Fruit fly (Drosophila melanogaster): ENCODE data around the gene ss.

ss gene

DNA sequence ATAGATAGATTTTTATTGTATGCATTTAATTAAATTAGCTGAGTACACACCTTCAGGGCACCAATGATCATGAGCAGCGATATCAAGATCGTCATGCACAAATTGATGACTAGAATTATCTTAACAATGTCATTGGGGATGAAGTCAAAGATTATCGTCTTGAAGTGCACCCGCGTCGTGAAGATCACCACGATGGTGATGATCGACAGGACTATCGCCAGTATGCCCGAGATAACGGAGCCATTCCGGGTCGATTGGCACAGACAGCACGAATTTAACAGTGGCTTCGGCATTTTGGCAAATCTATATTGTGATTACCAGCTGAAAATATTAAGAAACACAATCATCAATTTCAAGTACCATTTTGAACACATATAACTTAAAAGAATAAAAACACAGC is 51.5 kb downstream of the ss start:
- no peak for TF ChIP-seq insv (optimal IDR thresholded peaks at IDR 0.05)
- TF ChIP-seq Sin3A (optimal IDR thresholded peaks at IDR 0.05): no peak
- TF ChIP-seq h (optimal IDR thresholded peaks at IDR 0.05): no peak
- TF ChIP-seq ttk (optimal IDR thresholded peaks at IDR 0.05): no peak
- no peak for TF ChIP-seq psq (optimal IDR thresholded peaks at IDR 0.05)

- TF ChIP-seq h (optimal IDR thresholded peaks at IDR 0.05) (no peak), ttk (optimal IDR thresholded peaks at IDR 0.05) (no peak), Myc (optimal IDR thresholded peaks at IDR 0.05) (no peak), insv (optimal IDR thresholded peaks at IDR 0.05) (no peak), Sin3A (optimal IDR thresholded peaks at IDR 0.05) (no peak)
Observed at dm6 chr3R:16351044-16351443, 52.4 kb downstream of the ss start.

DNA sequence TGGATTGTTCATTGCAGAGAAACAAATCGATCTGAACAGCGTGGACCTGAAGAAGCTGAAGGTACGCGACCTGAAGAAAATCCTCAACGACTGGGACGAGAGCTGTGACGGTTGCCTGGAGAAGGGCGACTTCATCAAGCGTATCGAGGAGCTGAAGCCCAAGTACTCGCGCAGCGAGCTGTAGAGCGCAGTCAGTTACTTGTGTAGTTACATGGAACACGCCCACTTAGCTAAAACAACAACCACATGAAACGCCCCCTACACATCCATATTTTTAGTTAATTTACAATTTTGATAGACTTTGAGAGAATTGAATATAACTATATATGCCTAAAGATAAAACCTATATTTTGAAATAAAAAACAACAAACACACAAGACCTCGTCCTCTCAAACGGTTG is 53.1 kb downstream of the ss start:
- no peak for TF ChIP-seq h (optimal IDR thresholded peaks at IDR 0.05)
- TF ChIP-seq ttk (optimal IDR thresholded peaks at IDR 0.05): no peak
- TF ChIP-seq insv (optimal IDR thresholded peaks at IDR 0.05): no peak
- TF ChIP-seq Sin3A (optimal IDR thresholded peaks at IDR 0.05): no peak
- no peak for TF ChIP-seq psq (optimal IDR thresholded peaks at IDR 0.05)
- TF ChIP-seq Myc (optimal IDR thresholded peaks at IDR 0.05): no peak

- TF ChIP-seq insv (optimal IDR thresholded peaks at IDR 0.05) (no peak), ttk (optimal IDR thresholded peaks at IDR 0.05) (no peak), Myc (optimal IDR thresholded peaks at IDR 0.05) (no peak), Sin3A (optimal IDR thresholded peaks at IDR 0.05) (no peak), h (optimal IDR thresholded peaks at IDR 0.05) (no peak), psq (optimal IDR thresholded peaks at IDR 0.05) (no peak)
Observed at dm6 chr3R:16349111-16349655, 54.3 kb downstream of the ss start, which contains the start of the genes CG14879 and Manf. Gene CG14879, minus strand, starts transcription at chr3R:16349226. Gene Manf, plus strand, starts transcription at chr3R:16349404.

dm6 chr3R:16348289-16348688 is 55.2 kb downstream of the ss start:
- TF ChIP-seq psq (optimal IDR thresholded peaks at IDR 0.05) (no peak), Sin3A (optimal IDR thresholded peaks at IDR 0.05) (no peak)

- TF ChIP-seq psq (optimal IDR thresholded peaks at IDR 0.05) (no peak), Sin3A (optimal IDR thresholded peaks at IDR 0.05) (no peak), insv (optimal IDR thresholded peaks at IDR 0.05) (no peak), ttk (optimal IDR thresholded peaks at IDR 0.05) (no peak), Myc (optimal IDR thresholded peaks at IDR 0.05) (no peak), h (optimal IDR thresholded peaks at IDR 0.05) (no peak)
Observed at dm6 chr3R:16347626-16348264, 55.7 kb downstream of the ss start.

DNA sequence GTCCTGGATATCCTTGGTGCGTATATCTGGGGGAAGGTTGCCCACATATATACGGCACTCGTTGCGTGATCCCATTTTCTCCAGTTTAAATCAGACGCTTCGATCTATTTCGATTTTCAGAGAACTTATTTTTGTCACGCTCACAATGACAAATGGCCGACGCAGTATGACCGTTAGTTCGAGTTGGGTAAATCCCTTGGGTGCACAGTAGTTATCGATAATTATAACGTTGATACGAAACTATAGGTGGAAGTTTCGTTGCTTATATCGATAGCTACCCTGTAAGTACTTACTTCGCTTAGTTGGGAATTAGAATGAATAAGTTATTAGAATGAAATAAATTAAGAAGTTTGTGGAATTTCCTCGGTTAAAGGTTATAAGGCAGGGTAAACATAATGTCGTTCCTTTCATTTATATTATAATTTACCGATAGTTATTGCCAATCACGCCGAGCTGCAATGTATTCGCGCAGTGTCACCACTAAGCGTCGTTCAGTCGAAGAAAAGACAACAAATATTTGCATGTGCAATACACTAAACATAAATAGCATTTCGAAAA is 61.6 kb downstream of the ss start, which contains the start of the genes SF2 and pad:
Gene SF2 (minus strand): TSS at position 172 of the 558 bp plus-strand sequence.
Gene pad (plus strand): TSS at position 502 of the 558 bp plus-strand sequence.
- TF ChIP-seq h (optimal IDR thresholded peaks at IDR 0.05) (no peak), Sin3A (optimal IDR thresholded peaks at IDR 0.05) (no peak), insv (optimal IDR thresholded peaks at IDR 0.05) (no peak), Myc (optimal IDR thresholded peaks at IDR 0.05) (no peak), psq (optimal IDR thresholded peaks at IDR 0.05) (no peak), ttk (optimal IDR thresholded peaks at IDR 0.05) (no peak)

dm6 chr3R:16340610-16341009 is 62.9 kb downstream of the ss start:
- TF ChIP-seq ttk (optimal IDR thresholded peaks at IDR 0.05) (no peak), insv (optimal IDR thresholded peaks at IDR 0.05) (no peak), h (optimal IDR thresholded peaks at IDR 0.05) (no peak), Myc (optimal IDR thresholded peaks at IDR 0.05) (no peak), psq (optimal IDR thresholded peaks at IDR 0.05) (no peak), Sin3A (optimal IDR thresholded peaks at IDR 0.05) (no peak)

DNA sequence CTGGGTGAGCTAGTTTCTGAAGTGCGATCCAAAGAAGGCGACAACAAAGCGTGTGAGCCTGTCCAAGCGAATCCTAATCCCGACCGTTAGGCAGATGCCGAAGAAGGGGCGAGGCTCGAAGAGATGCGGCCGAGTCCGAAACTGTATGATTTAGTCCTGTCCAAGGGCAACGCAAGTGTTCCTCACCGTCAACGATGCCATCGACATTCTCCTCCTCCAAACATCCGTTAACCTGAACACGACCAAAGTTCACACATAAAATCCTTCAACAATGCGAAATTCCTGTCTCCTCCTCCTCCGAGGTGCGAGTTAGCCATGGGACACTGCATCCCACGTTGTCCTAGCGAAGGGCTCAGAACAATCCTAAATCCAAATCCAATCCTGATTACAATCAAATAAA is 64.0 kb downstream of the ss start, which contains the start of gene Sulf1:
Gene Sulf1 (minus strand): TSS at position 101 of the 400 bp plus-strand sequence.
- no peak for TF ChIP-seq h (optimal IDR thresholded peaks at IDR 0.05)
- no peak for TF ChIP-seq psq (optimal IDR thresholded peaks at IDR 0.05)
- no peak for TF ChIP-seq ttk (optimal IDR thresholded peaks at IDR 0.05)
- no peak for TF ChIP-seq Sin3A (optimal IDR thresholded peaks at IDR 0.05)
- no peak for TF ChIP-seq Myc (optimal IDR thresholded peaks at IDR 0.05)
- no peak for TF ChIP-seq insv (optimal IDR thresholded peaks at IDR 0.05)

- TF ChIP-seq ttk (optimal IDR thresholded peaks at IDR 0.05): no peak
- TF ChIP-seq insv (optimal IDR thresholded peaks at IDR 0.05): no peak
- no peak for TF ChIP-seq h (optimal IDR thresholded peaks at IDR 0.05)
- no peak for TF ChIP-seq psq (optimal IDR thresholded peaks at IDR 0.05)
- no peak for TF ChIP-seq Sin3A (optimal IDR thresholded peaks at IDR 0.05)
- no peak for TF ChIP-seq Myc (optimal IDR thresholded peaks at IDR 0.05)
Observed at dm6 chr3R:16338342-16338741, 65.1 kb downstream of the ss start.

- TF ChIP-seq h (optimal IDR thresholded peaks at IDR 0.05) (no peak), insv (optimal IDR thresholded peaks at IDR 0.05) (no peak), Myc (optimal IDR thresholded peaks at IDR 0.05) (no peak), psq (optimal IDR thresholded peaks at IDR 0.05) (no peak), Sin3A (optimal IDR thresholded peaks at IDR 0.05) (no peak), ttk (optimal IDR thresholded peaks at IDR 0.05) (no peak)
Observed at dm6 chr3R:16337863-16338262, 65.6 kb downstream of the ss start.

- TF ChIP-seq h (optimal IDR thresholded peaks at IDR 0.05) (no peak), Sin3A (optimal IDR thresholded peaks at IDR 0.05) (no peak), insv (optimal IDR thresholded peaks at IDR 0.05) (no peak), Myc (optimal IDR thresholded peaks at IDR 0.05) (no peak), ttk (optimal IDR thresholded peaks at IDR 0.05) (no peak)
Observed at dm6 chr3R:16337053-16337385, 66.5 kb downstream of the ss start.
